Fruit fly (Drosophila melanogaster): ENCODE results near the gene CG8927.
A peak's percentile ranks its signal among the peaks of the same experiment; 100 is the strongest.

The CG8927 gene

dm6 chr3R:16146632-16147453 is 34.0 kb upstream of the CG8927 start, which contains the start of the genes Mic26-27 and CG5916 (continued):
- TF ChIP-seq dm (GFP tag; optimal IDR thresholded peaks at IDR 0.05) (peak; percentile 95), grau (tag; optimal IDR thresholded peaks at IDR 0.05) (peak; percentile 70), CG10267 (tag; optimal IDR thresholded peaks at IDR 0.05) (peak; percentile 69), gro (GFP tag; optimal IDR thresholded peaks at IDR 0.05) (peak; percentile 70), gfzf (GFP tag; optimal IDR thresholded peaks at IDR 0.05) (peak; percentile 92), lab (GFP tag; optimal IDR thresholded peaks at IDR 0.05) (peak; percentile 42), HLH54F (GFP tag; optimal IDR thresholded peaks at IDR 0.05) (peak; percentile 94), BtbVII (GFP tag; optimal IDR thresholded peaks at IDR 0.05) (no peak), CG9727 (GFP tag; optimal IDR thresholded peaks at IDR 0.05) (peak; percentile 93), stwl (tag; optimal IDR thresholded peaks at IDR 0.05) (peak; percentile 81), Nf-YB (GFP tag; optimal IDR thresholded peaks at IDR 0.05) (no peak), nerfin-1 (tag; optimal IDR thresholded peaks at IDR 0.05) (peak; percentile 82), chm (GFP tag; IDR thresholded peaks at IDR 0.05) (peak; percentile 69), Nf-YA (GFP tag; IDR thresholded peaks at IDR 0.05) (no peak), eve (GFP tag; optimal IDR thresholded peaks at IDR 0.05) (no peak), CG1529 (GFP tag; optimal IDR thresholded peaks at IDR 0.05) (no peak), Adf1 (GFP tag; IDR thresholded peaks at IDR 0.05) (peak; percentile 61), CG12942 (GFP tag; optimal IDR thresholded peaks at IDR 0.05) (peak; percentile 84), CG6254 (GFP tag; optimal IDR thresholded peaks at IDR 0.05) (peak; percentile 99), CG30403 (GFP tag; optimal IDR thresholded peaks at IDR 0.05) (peak; percentile 93), ase (GFP tag; IDR thresholded peaks at IDR 0.05) (peak; percentile 83), MBD-R2 (GFP tag; IDR thresholded peaks at IDR 0.05) (peak; percentile 76), CG11504 (tag; optimal IDR thresholded peaks at IDR 0.05) (no peak), CG3726 (GFP tag; IDR thresholded peaks at IDR 0.05) (no peak), CG4617 (GFP tag; optimal IDR thresholded peaks at IDR 0.05; ENCODE audit: borderline replicate concordance) (peak; percentile 84), psq (GFP tag; optimal IDR thresholded peaks at IDR 0.05) (peak; percentile 36), Mes4 (GFP tag; optimal IDR thresholded peaks at IDR 0.05) (peak; percentile 81), HLHmδ (GFP tag; optimal IDR thresholded peaks at IDR 0.05) (no peak), CG31365 (tag; optimal IDR thresholded peaks at IDR 0.05) (peak; percentile 80), CG10274 (GFP tag; optimal IDR thresholded peaks at IDR 0.05) (peak; percentile 1), vnd (GFP tag; IDR thresholded peaks at IDR 0.05; ENCODE audit: partially characterized antibody) (peak; percentile 100), row (GFP tag; IDR thresholded peaks at IDR 0.05) (peak; percentile 87), hth (optimal IDR thresholded peaks at IDR 0.05) (no peak), luna (GFP tag; optimal IDR thresholded peaks at IDR 0.05) (peak; percentile 33), CG14441 (GFP tag; IDR thresholded peaks at IDR 0.05) (peak; percentile 61; the same call in 1 of the 2 replicates), CoRest (tag; optimal IDR thresholded peaks at IDR 0.05) (peak; percentile 84), otp (GFP tag; IDR thresholded peaks at IDR 0.05) (peak; percentile 61; the same call in 1 of the 3 replicates), p53 (GFP tag; optimal IDR thresholded peaks at IDR 0.05) (peak; percentile 68), TFAM (GFP tag; optimal IDR thresholded peaks at IDR 0.05) (no peak), ATbp (GFP tag; optimal IDR thresholded peaks at IDR 0.05) (no peak), CG6272 (GFP tag; IDR thresholded peaks at IDR 0.05) (peak; percentile 90), CG6854 (GFP tag; optimal IDR thresholded peaks at IDR 0.05) (no peak), Neu2 (GFP tag; optimal IDR thresholded peaks at IDR 0.05; ENCODE audit: borderline replicate concordance) (peak; percentile 42), Hr39 (optimal IDR thresholded peaks at IDR 0.05) (no peak), dimm (GFP tag; IDR thresholded peaks at IDR 0.05) (no peak), tin (GFP tag; optimal IDR thresholded peaks at IDR 0.05) (peak; percentile 83), bigmax (GFP tag; optimal IDR thresholded peaks at IDR 0.05) (no peak), salm (tag; optimal IDR thresholded peaks at IDR 0.05) (no peak), pho (GFP tag; optimal IDR thresholded peaks at IDR 0.05) (peak; percentile 94), C15 (GFP tag; IDR thresholded peaks at IDR 0.05) (no peak)
